1 fruit fly cellular context compared by ENCODE assay signal in genomic region chr3L:17045431-17046238, dm6.
TF ChIP-seq lines count a peak whose summit lies in the region.

TpnC73F (plus strand) TSS chr3L:17046063.

TF ChIP-seq in whole organism, embryonic, 481 proteins besides CTCF, POLR2A, EP300 and RAD21 (continued from another document):
- TF ChIP-seq Dll (GFP tag; IDR thresholded peaks at IDR 0.05; lab: Robert Waterston, UW; ENCODE audit: partially characterized antibody) (no peak), CG15011 (GFP tag; optimal IDR thresholded peaks at IDR 0.05; lab: Kevin White, UChicago) (no peak), row (GFP tag; IDR thresholded peaks at IDR 0.05; lab: Robert Waterston, UW) (no peak), CG15696 (tag; optimal IDR thresholded peaks at IDR 0.05; lab: Kevin White, UChicago) (no peak), hbn (GFP tag; IDR thresholded peaks at IDR 0.05; lab: Robert Waterston, UW; ENCODE audit: partially characterized antibody) (no peak), wdn (GFP tag; IDR thresholded peaks at IDR 0.05; lab: Robert Waterston, UW) (no peak), yki (optimal IDR thresholded peaks at IDR 0.05; lab: Kevin White, UChicago) (no peak), zfh1 (GFP tag; IDR thresholded peaks at IDR 0.05; lab: Robert Waterston, UW) (no peak), scrt (GFP tag; optimal IDR thresholded peaks at IDR 0.05; lab: Kevin White, UChicago) (no peak), Neu2 (GFP tag; optimal IDR thresholded peaks at IDR 0.05; lab: Kevin White, UChicago; ENCODE audit: borderline replicate concordance) (no peak), ci (GFP tag; IDR thresholded peaks at IDR 0.05; lab: Robert Waterston, UW) (0 out of 3 replicates have a peak, but pooled peaks have one; percentile 49), NC2α (GFP tag; optimal IDR thresholded peaks at IDR 0.05; lab: Kevin White, UChicago) (no peak), bcd (GFP tag; optimal IDR thresholded peaks at IDR 0.05; lab: Kevin White, UChicago) (no peak), CG12155 (GFP tag; optimal IDR thresholded peaks at IDR 0.05; lab: Kevin White, UChicago) (no peak), sim (GFP tag; IDR thresholded peaks at IDR 0.05; lab: Robert Waterston, UW) (no peak), CG2120 (GFP tag; optimal IDR thresholded peaks at IDR 0.05; lab: Kevin White, UChicago) (no peak), chif (GFP tag; optimal IDR thresholded peaks at IDR 0.05; lab: Kevin White, UChicago) (no peak), Atf6 (GFP tag; IDR thresholded peaks at IDR 0.05; lab: Robert Waterston, UW) (no peak), bsh (GFP tag; optimal IDR thresholded peaks at IDR 0.05; lab: Kevin White, UChicago) (no peak), sd (tag; optimal IDR thresholded peaks at IDR 0.05; lab: Kevin White, UChicago) (peak; percentile 78), ind (GFP tag; optimal IDR thresholded peaks at IDR 0.05; lab: Kevin White, UChicago) (no peak), CG9609 (GFP tag; optimal IDR thresholded peaks at IDR 0.05; lab: Kevin White, UChicago) (no peak), bigmax (GFP tag; optimal IDR thresholded peaks at IDR 0.05; lab: Kevin White, UChicago) (no peak), Poxn (GFP tag; IDR thresholded peaks at IDR 0.05; lab: Robert Waterston, UW) (no peak), wor (GFP tag; IDR thresholded peaks at IDR 0.05; lab: Robert Waterston, UW) (no peak), Trl (optimal IDR thresholded peaks at IDR 0.05; lab: Kevin White, UChicago) (no peak), Trl (GFP tag; optimal IDR thresholded peaks at IDR 0.05; lab: Kevin White, UChicago) (no peak), Bgb (GFP tag; IDR thresholded peaks at IDR 0.05; lab: Robert Waterston, UW; ENCODE audit: partially characterized antibody) (0 out of 2 replicates have a peak, but pooled peaks have one; percentile 22), gsb-n (tag; optimal IDR thresholded peaks at IDR 0.05; lab: Kevin White, UChicago) (no peak), CG10543 (GFP tag; optimal IDR thresholded peaks at IDR 0.05; lab: Kevin White, UChicago) (peak; percentile 95), CG6175 (GFP tag; IDR thresholded peaks at IDR 0.05; lab: Robert Waterston, UW) (peak; percentile 59; the same call in 1 of the 3 replicates), Med (GFP tag; lab: Kevin White, UChicago) (no peak), CG18011 (GFP tag; optimal IDR thresholded peaks at IDR 0.05; lab: Kevin White, UChicago) (no peak), Spps (tag; optimal IDR thresholded peaks at IDR 0.05; lab: Kevin White, UChicago) (no peak), CG12769 (tag; optimal IDR thresholded peaks at IDR 0.05; lab: Kevin White, UChicago) (peak; percentile 96), grn (GFP tag; optimal IDR thresholded peaks at IDR 0.05; lab: Kevin White, UChicago) (no peak), H2.0 (GFP tag; IDR thresholded peaks at IDR 0.05; lab: Robert Waterston, UW) (no peak), kni (GFP tag; optimal IDR thresholded peaks at IDR 0.05; lab: Kevin White, UChicago) (no peak), ATbp (GFP tag; optimal IDR thresholded peaks at IDR 0.05; lab: Kevin White, UChicago) (no peak), gcm (GFP tag; optimal IDR thresholded peaks at IDR 0.05; lab: Kevin White, UChicago) (no peak), ssp (GFP tag; IDR thresholded peaks at IDR 0.05; lab: Robert Waterston, UW) (no peak), CG9797 (GFP tag; optimal IDR thresholded peaks at IDR 0.05; lab: Kevin White, UChicago) (no peak), CG2202 (tag; optimal IDR thresholded peaks at IDR 0.05; lab: Kevin White, UChicago) (no peak), CG43689 (GFP tag; IDR thresholded peaks at IDR 0.05; lab: Robert Waterston, UW) (no peak), CG8388 (GFP tag; optimal IDR thresholded peaks at IDR 0.05; lab: Kevin White, UChicago) (no peak), CG11093 (GFP tag; IDR thresholded peaks at IDR 0.05; lab: Robert Waterston, UW) (no peak), Pdp1 (GFP tag; optimal IDR thresholded peaks at IDR 0.05; lab: Kevin White, UChicago) (no peak), BtbVII (GFP tag; optimal IDR thresholded peaks at IDR 0.05; lab: Kevin White, UChicago) (no peak), Six4 (GFP tag; optimal IDR thresholded peaks at IDR 0.05; lab: Kevin White, UChicago) (no peak), CG15073 (GFP tag; optimal IDR thresholded peaks at IDR 0.05; lab: Kevin White, UChicago) (no peak), Opbp (GFP tag; IDR thresholded peaks at IDR 0.05; lab: Robert Waterston, UW; ENCODE audit: partially characterized antibody) (no peak), MESR4 (GFP tag; optimal IDR thresholded peaks at IDR 0.05; lab: Kevin White, UChicago) (no peak), so (GFP tag; IDR thresholded peaks at IDR 0.05; lab: Robert Waterston, UW) (peak; percentile 67; the same call in 1 of the 3 replicates), CG34422 (GFP tag; IDR thresholded peaks at IDR 0.05; lab: Robert Waterston, UW) (no peak), MTF-1 (GFP tag; optimal IDR thresholded peaks at IDR 0.05; lab: Kevin White, UChicago; ENCODE audit: borderline replicate concordance) (no peak), CG13287 (GFP tag; IDR thresholded peaks at IDR 0.05; lab: Robert Waterston, UW; ENCODE audit: partially characterized antibody) (no peak), CG2712 (tag; optimal IDR thresholded peaks at IDR 0.05; lab: Kevin White, UChicago) (no peak), Myb (GFP tag; optimal IDR thresholded peaks at IDR 0.05; lab: Kevin White, UChicago) (no peak), fd3F (GFP tag; optimal IDR thresholded peaks at IDR 0.05; lab: Kevin White, UChicago) (no peak), CG13123 (GFP tag; optimal IDR thresholded peaks at IDR 0.05; lab: Kevin White, UChicago) (no peak), inv (GFP tag; IDR thresholded peaks at IDR 0.05; lab: Robert Waterston, UW; ENCODE audit: partially characterized antibody) (no peak), CG18262 (tag; optimal IDR thresholded peaks at IDR 0.05; lab: Kevin White, UChicago) (no peak), Dek (tag; optimal IDR thresholded peaks at IDR 0.05; lab: Kevin White, UChicago) (no peak), gro (GFP tag; optimal IDR thresholded peaks at IDR 0.05; lab: Kevin White, UChicago) (no peak), gsb (GFP tag; IDR thresholded peaks at IDR 0.05; lab: Robert Waterston, UW) (no peak), chinmo (GFP tag; IDR thresholded peaks at IDR 0.05; lab: Robert Waterston, UW; ENCODE audit: partially characterized antibody) (0 out of 4 replicates have a peak, but pooled peaks have one; percentile 42), Camta (GFP tag; optimal IDR thresholded peaks at IDR 0.05; lab: Kevin White, UChicago) (no peak), trh (GFP tag; optimal IDR thresholded peaks at IDR 0.05; lab: Kevin White, UChicago) (no peak), CG6654 (GFP tag; optimal IDR thresholded peaks at IDR 0.05; lab: Kevin White, UChicago) (no peak), trem (tag; optimal IDR thresholded peaks at IDR 0.05; lab: Kevin White, UChicago) (no peak), kah (GFP tag; optimal IDR thresholded peaks at IDR 0.05; lab: Kevin White, UChicago) (peak; percentile 51), CG9215 (GFP tag; IDR thresholded peaks at IDR 0.05; lab: Robert Waterston, UW) (no peak), CrebB (tag; optimal IDR thresholded peaks at IDR 0.05; lab: Kevin White, UChicago) (no peak), fd102C (GFP tag; optimal IDR thresholded peaks at IDR 0.05; lab: Kevin White, UChicago) (no peak), hb (GFP tag; IDR thresholded peaks at IDR 0.05; lab: Robert Waterston, UW; ENCODE audit: partially characterized antibody) (no peak), CG11695 (GFP tag; IDR thresholded peaks at IDR 0.05; lab: Robert Waterston, UW) (no peak), CG3847 (GFP tag; IDR thresholded peaks at IDR 0.05; lab: Robert Waterston, UW) (peak; percentile 14; the same call in 1 of the 2 replicates), Bteb2 (GFP tag; optimal IDR thresholded peaks at IDR 0.05; lab: Kevin White, UChicago) (no peak), HLH4C (GFP tag; IDR thresholded peaks at IDR 0.05; lab: Robert Waterston, UW; ENCODE audit: partially characterized antibody) (no peak), CG10209 (GFP tag; optimal IDR thresholded peaks at IDR 0.05; lab: Kevin White, UChicago) (no peak), Ets65A (GFP tag; lab: Kevin White, UChicago) (peak; percentile 11), HLH54F (GFP tag; optimal IDR thresholded peaks at IDR 0.05; lab: Kevin White, UChicago) (no peak), Dip2 (GFP tag; IDR thresholded peaks at IDR 0.05; lab: Robert Waterston, UW) (no peak), CG14014 (GFP tag; IDR thresholded peaks at IDR 0.05; lab: Robert Waterston, UW) (no peak), CG14441 (GFP tag; IDR thresholded peaks at IDR 0.05; lab: Robert Waterston, UW) (0 out of 2 replicates have a peak, but pooled peaks have one; percentile 23), CG7928 (GFP tag; optimal IDR thresholded peaks at IDR 0.05; lab: Kevin White, UChicago) (peak; percentile 2), Fer3 (tag; optimal IDR thresholded peaks at IDR 0.05; lab: Kevin White, UChicago) (no peak), Oaz (GFP tag; IDR thresholded peaks at IDR 0.05; lab: Robert Waterston, UW) (no peak), CG14710 (tag; optimal IDR thresholded peaks at IDR 0.05; lab: Kevin White, UChicago) (no peak), CG11247 (GFP tag; IDR thresholded peaks at IDR 0.05; lab: Robert Waterston, UW) (no peak), repo (GFP tag; optimal IDR thresholded peaks at IDR 0.05; lab: Kevin White, UChicago) (no peak), z (GFP tag; IDR thresholded peaks at IDR 0.05; lab: Robert Waterston, UW) (0 out of 3 replicates have a peak, but pooled peaks have one; percentile 35), CG10274 (GFP tag; optimal IDR thresholded peaks at IDR 0.05; lab: Kevin White, UChicago) (no peak), slou (GFP tag; optimal IDR thresholded peaks at IDR 0.05; lab: Kevin White, UChicago) (no peak), peb (GFP tag; IDR thresholded peaks at IDR 0.05; lab: Robert Waterston, UW) (no peak), twi (tag; optimal IDR thresholded peaks at IDR 0.05; lab: Kevin White, UChicago) (peak; percentile 57), CG11398 (GFP tag; optimal IDR thresholded peaks at IDR 0.05; lab: Kevin White, UChicago) (no peak), CG2875 (GFP tag; optimal IDR thresholded peaks at IDR 0.05; lab: Kevin White, UChicago) (no peak), CG7839 (tag; optimal IDR thresholded peaks at IDR 0.05; lab: Kevin White, UChicago) (no peak), CG18476 (GFP tag; optimal IDR thresholded peaks at IDR 0.05; lab: Kevin White, UChicago) (no peak), D19A (tag; optimal IDR thresholded peaks at IDR 0.05; lab: Kevin White, UChicago) (no peak), Deaf1 (tag; optimal IDR thresholded peaks at IDR 0.05; lab: Kevin White, UChicago) (peak; percentile 91), vnd (GFP tag; IDR thresholded peaks at IDR 0.05; lab: Robert Waterston, UW; ENCODE audit: partially characterized antibody) (no peak), tx (GFP tag; optimal IDR thresholded peaks at IDR 0.05; lab: Kevin White, UChicago) (no peak), CG8478 (optimal IDR thresholded peaks at IDR 0.05; lab: Kevin White, UChicago) (no peak), lov (optimal IDR thresholded peaks at IDR 0.05; lab: Kevin White, UChicago) (no peak), lov (GFP tag; IDR thresholded peaks at IDR 0.05; lab: Robert Waterston, UW) (no peak), Blimp-1 (GFP tag; optimal IDR thresholded peaks at IDR 0.05; lab: Kevin White, UChicago) (no peak), hkb (optimal IDR thresholded peaks at IDR 0.05; lab: Kevin White, UChicago) (no peak), hkb (GFP tag; IDR thresholded peaks at IDR 0.05; lab: Robert Waterston, UW) (no peak), corto (GFP tag; optimal IDR thresholded peaks at IDR 0.05; lab: Kevin White, UChicago) (no peak), TFAM (GFP tag; optimal IDR thresholded peaks at IDR 0.05; lab: Kevin White, UChicago) (no peak)
TF ChIP-seq in whole organism, embryonic: peak in this region for 18.
